Fruit fly (Drosophila melanogaster) whole organism, wandering third instar larva: Measurements from ENCODE around the gene CG5103.

Source experiments
- CG32264 ChIP-seq: fragments of 200-800 bp; sonication (Bioruptor generic); optimal IDR thresholded peaks from 2 replicates; lab custom pipeline; 2016; ENCODE audit warnings: missing biosample characterization, missing genetic modification characterization
- CG9705 ChIP-seq: fragments of 200-800 bp; sonication (Bioruptor generic); optimal IDR thresholded peaks from 2 replicates; lab custom pipeline; 2018; ENCODE audit warnings: missing biosample characterization, mild to moderate bottlenecking, missing genetic modification characterization
- CrebA ChIP-seq: fragments of 200-800 bp; sonication (Bioruptor generic); optimal IDR thresholded peaks from 2 replicates; lab custom pipeline; 2016; ENCODE audit warnings: missing biosample characterization, mild to moderate bottlenecking, missing genetic modification characterization, borderline replicate concordance
- Dif ChIP-seq: fragments of 200-275, 200-300 bp; sonication (Bioruptor generic); optimal IDR thresholded peaks from 2 replicates; lab custom pipeline; 2018; ENCODE audit warnings: missing biosample characterization, missing genetic modification characterization; ENCODE audit not compliant: partially characterized antibody
- Rel ChIP-seq, 2 experiments: fragments of 200-800 bp; sonication (Bioruptor generic) in 1 of 2; optimal IDR thresholded peaks; 2 replicates in 1 of 2; 3 replicates in 1 of 2; lab custom pipeline; 2016 to 2019; ENCODE audit warnings: mild to moderate bottlenecking in 2 of 2, missing biosample characterization in 2 of 2, missing genetic modification characterization in 2 of 2, moderate library complexity in 1 of 2
- dmrt93B ChIP-seq: fragments of 200-800 bp; sonication (Bioruptor generic); optimal IDR thresholded peaks from 2 replicates; lab custom pipeline; 2018; ENCODE audit warnings: missing biosample characterization, mild to moderate bottlenecking, missing genetic modification characterization
- jim ChIP-seq: fragments of 175-275, 200-325 bp; sonication (Bioruptor generic); optimal IDR thresholded peaks from 2 replicates; lab custom pipeline; 2016; ENCODE audit warnings: missing biosample characterization, mild to moderate bottlenecking, missing genetic modification characterization
- lola ChIP-seq: fragments of >200 bp; optimal IDR thresholded peaks from 2 replicates; lab custom pipeline; 2017; ENCODE audit warnings: missing biosample characterization, missing genetic modification characterization
- pan ChIP-seq: fragments of >200 bp; optimal IDR thresholded peaks from 2 replicates; lab custom pipeline; 2017
- psq ChIP-seq: fragments of 200-800 bp; sonication (Bioruptor generic); optimal IDR thresholded peaks from 3 replicates; lab custom pipeline; 2017; ENCODE audit warnings: missing biosample characterization, mild to moderate bottlenecking, missing genetic modification characterization, moderate library complexity
- rgr ChIP-seq: fragments of 200-800 bp; sonication (Bioruptor generic); optimal IDR thresholded peaks from 3 replicates; lab custom pipeline; 2016; ENCODE audit warnings: missing biosample characterization, mild to moderate bottlenecking, missing genetic modification characterization
- sage ChIP-seq: fragments of 200-800 bp; sonication (Bioruptor generic); optimal IDR thresholded peaks from 2 replicates; lab custom pipeline; 2016; ENCODE audit warnings: missing biosample characterization, mild to moderate bottlenecking, missing genetic modification characterization
- tai ChIP-seq: sonication (Bioruptor generic); optimal IDR thresholded peaks from 2 replicates; lab custom pipeline; 2016; ENCODE audit warnings: missing biosample characterization, missing genetic modification characterization
- woc ChIP-seq: sonication (Bioruptor generic); optimal IDR thresholded peaks from 2 replicates; lab custom pipeline; 2016; ENCODE audit warnings: missing biosample characterization, mild to moderate bottlenecking, missing genetic modification characterization

DNA sequence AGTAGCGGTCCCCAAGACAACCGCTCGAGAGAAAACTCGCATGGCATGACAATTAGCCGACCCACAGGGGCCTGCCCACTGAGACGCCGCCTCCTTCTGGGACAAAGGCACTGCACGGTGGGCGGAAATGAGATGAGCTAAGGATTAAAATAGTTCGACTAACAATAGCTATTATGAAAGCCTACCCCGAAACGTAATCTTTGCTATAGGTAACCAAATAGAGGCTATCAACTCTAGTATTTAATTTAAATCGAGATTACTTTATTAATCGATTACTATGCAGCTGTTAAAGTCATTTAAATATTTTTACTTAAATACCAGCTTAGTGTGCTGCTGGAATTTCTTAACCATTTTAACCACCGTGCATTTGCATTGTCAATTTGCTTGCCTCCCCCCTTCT lies 37.1 kb downstream of the CG5103 start:
- TF ChIP-seq Rel (GFP tag; optimal IDR thresholded peaks at IDR 0.05; lab: Kevin White, UChicago) (no peak), Rel (tag; optimal IDR thresholded peaks at IDR 0.05; lab: Kevin White, UChicago) (no peak), dmrt93B (GFP tag; lab: Kevin White, UChicago) (no peak), rgr (GFP tag; lab: Kevin White, UChicago) (no peak), woc (GFP tag; lab: Kevin White, UChicago) (no peak), sage (GFP tag; lab: Kevin White, UChicago) (no peak), Dif (no peak), jim (GFP tag; lab: Kevin White, UChicago) (no peak), pan (no peak), CG9705 (GFP tag; lab: Kevin White, UChicago) (no peak), CG32264 (GFP tag; lab: Kevin White, UChicago) (no peak), CrebA (no peak), lola (GFP tag; lab: Kevin White, UChicago) (no peak), psq (no peak), tai (GFP tag; lab: Kevin White, UChicago) (no peak)
